Fruit fly (Drosophila melanogaster): Measurements from ENCODE around the gene Gp93.
"Not testable (repeated sequence)": the region's sequence is repeated elsewhere in the genome, so short reads cannot be mapped to it uniquely, and the experiment has no call there.

The Gp93 gene

DNA sequence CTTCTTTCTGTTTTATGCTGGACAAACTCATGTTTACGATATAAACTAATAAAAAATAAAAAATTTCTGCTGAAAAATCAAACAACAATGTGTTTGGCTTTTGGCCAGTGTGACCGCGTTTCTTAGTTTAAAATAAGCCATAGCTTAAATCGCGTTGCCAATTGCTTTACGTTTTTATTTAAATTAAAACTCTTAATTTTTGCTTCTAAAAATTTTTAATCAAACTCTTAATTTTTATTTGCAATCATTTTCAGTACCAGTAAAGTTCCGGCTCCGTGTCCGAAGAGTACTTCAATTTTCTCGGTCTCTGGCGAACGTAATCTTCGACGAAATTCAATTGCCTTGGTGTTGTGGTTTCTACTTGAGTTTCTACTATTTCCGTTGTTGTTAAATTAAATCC is 10.6 kb downstream of the Gp93 start, which contains the start of the genes CG42487 and CG4884:
CG42487 (minus strand) TSS at position 101 of the 400 bp plus-strand sequence.
CG4884 (minus strand) TSS at position 101 of the 400 bp plus-strand sequence.
- not testable (repeated sequence) for TF ChIP-seq Dll (optimal IDR thresholded peaks at IDR 0.05); CG8478 (optimal IDR thresholded peaks at IDR 0.05); usp (GFP tag; optimal IDR thresholded peaks at IDR 0.05)

DNA sequence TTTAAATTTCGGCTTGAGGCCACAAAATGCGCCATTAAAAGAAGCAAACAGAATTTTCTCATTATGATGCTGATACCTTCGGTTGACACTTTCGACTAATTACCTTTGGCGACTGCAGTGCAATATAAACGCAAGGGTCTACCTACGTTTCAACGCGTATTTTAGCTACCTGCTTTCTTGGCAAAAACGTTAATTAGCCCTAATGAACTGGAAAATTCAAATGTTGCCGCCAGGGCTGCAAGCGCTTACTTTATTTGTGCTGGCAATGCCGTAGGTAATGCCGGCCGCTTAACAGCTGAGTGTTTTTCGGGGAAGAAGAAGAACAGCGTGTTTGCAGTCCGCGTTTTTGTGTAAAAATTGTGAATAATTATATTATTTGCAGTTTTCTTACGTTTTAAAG is 12.0 kb downstream of the Gp93 start, which contains the start of gene CG31253:
CG31253 (minus strand) TSS at position 101 of the 400 bp plus-strand sequence.
- not testable (repeated sequence) for TF ChIP-seq pan (optimal IDR thresholded peaks at IDR 0.05); EcR (GFP tag; optimal IDR thresholded peaks at IDR 0.05); usp (GFP tag; optimal IDR thresholded peaks at IDR 0.05)

DNA sequence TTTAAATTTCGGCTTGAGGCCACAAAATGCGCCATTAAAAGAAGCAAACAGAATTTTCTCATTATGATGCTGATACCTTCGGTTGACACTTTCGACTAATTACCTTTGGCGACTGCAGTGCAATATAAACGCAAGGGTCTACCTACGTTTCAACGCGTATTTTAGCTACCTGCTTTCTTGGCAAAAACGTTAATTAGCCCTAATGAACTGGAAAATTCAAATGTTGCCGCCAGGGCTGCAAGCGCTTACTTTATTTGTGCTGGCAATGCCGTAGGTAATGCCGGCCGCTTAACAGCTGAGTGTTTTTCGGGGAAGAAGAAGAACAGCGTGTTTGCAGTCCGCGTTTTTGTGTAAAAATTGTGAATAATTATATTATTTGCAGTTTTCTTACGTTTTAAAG is 14.6 kb downstream of the Gp93 start, which contains the start of the genes CG31131 and CG4849:
CG31131 (minus strand) TSS at position 101 of the 400 bp plus-strand sequence.
CG4849 (plus strand) TSS at position 297 of the 400 bp plus-strand sequence.
- not testable (repeated sequence) for TF ChIP-seq usp (GFP tag; optimal IDR thresholded peaks at IDR 0.05); EcR (GFP tag; optimal IDR thresholded peaks at IDR 0.05); pan (optimal IDR thresholded peaks at IDR 0.05)

DNA sequence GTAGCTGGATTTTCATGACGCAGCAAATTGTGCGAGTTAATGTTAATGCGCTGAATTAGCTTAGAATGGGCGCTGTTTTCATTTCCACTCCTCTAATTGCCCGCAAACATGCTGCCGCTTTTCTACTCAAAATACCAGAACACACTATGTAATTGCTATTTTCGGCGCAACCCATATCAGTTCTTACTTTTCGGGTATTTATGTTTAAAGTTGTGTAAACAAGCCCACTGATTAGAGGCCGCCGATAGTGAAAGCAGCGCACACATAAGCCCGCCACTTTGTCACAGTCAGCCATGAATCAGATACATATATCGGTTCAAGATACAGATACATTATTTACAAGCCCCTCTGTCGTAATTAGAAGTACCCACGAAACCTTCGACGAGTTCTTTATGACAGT is 38.3 kb downstream of the Gp93 start:
- TF ChIP-seq CG8478 (optimal IDR thresholded peaks at IDR 0.05) (no peak), pan (optimal IDR thresholded peaks at IDR 0.05) (no peak), psq (optimal IDR thresholded peaks at IDR 0.05) (no peak), usp (GFP tag; optimal IDR thresholded peaks at IDR 0.05) (no peak), Dll (optimal IDR thresholded peaks at IDR 0.05) (no peak), EcR (GFP tag; optimal IDR thresholded peaks at IDR 0.05) (no peak)

DNA sequence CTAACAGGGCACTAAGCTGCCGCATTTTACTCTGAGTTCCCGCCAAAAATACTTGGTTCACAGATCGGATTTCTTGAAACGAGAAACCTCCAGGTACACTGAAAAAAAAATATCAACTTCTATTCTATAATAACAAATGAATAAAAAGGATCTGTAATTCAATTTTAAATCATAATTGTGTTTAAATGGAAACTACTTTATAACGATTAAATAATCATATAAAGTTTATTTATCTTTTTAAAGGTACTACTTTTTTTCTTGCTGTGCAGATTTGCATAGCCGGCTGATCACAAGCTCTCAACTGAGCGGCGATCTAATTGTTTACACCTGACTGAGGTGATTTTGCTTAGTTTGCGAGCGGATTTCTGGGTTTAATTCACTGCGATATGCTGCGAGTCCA is 38.8 kb downstream of the Gp93 start:
- TF ChIP-seq pan (optimal IDR thresholded peaks at IDR 0.05): no peak
- no peak for TF ChIP-seq CG8478 (optimal IDR thresholded peaks at IDR 0.05)
- TF ChIP-seq EcR (GFP tag; optimal IDR thresholded peaks at IDR 0.05): no peak
- no peak for TF ChIP-seq usp (GFP tag; optimal IDR thresholded peaks at IDR 0.05)
- no peak for TF ChIP-seq Dll (optimal IDR thresholded peaks at IDR 0.05)

DNA sequence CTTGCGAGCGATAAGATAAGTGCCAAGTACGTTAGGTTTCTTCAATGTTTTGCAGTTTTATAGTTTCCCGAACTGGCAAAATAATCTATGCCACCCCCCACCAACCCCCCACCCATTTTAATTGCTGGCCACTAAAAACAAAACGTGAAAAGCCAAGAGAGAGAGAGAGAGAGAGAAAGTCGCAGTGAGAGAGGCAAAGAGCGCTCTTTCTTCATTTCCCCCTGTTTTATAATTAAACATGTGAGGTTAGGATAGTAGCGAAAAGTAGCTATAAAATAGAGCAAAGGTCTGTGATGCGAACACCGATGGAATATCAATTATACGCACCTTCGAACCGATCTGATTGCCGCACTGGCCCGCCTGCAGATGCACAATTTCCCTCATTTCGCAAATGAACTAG is 39.3 kb downstream of the Gp93 start:
- TF ChIP-seq usp (GFP tag; optimal IDR thresholded peaks at IDR 0.05) (no peak), CG8478 (optimal IDR thresholded peaks at IDR 0.05) (no peak), Dll (optimal IDR thresholded peaks at IDR 0.05) (peak; percentile 8), pan (optimal IDR thresholded peaks at IDR 0.05) (no peak), psq (optimal IDR thresholded peaks at IDR 0.05) (no peak)

DNA sequence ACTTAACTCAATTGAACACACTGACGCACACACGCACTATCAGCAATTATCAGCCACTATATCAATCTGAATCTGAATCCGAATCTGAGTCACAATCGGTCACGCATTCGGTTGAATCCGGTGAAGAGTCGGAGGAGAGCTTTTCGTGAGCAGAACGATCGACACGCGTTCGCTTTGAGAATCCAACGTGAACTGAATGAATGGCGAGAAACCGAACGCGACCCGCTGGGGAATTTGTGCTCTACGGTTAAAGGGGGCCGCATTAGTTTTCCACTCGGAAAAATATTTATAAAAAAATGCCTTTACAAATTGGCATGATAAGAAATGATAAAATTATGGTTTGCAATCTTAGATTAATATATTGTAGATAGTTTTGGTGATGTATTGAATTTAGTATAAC is 39.7 kb downstream of the Gp93 start, which contains the start of gene betaTub97EF:
betaTub97EF (minus strand) TSS at position 196 of the 400 bp plus-strand sequence.
- TF ChIP-seq EcR (GFP tag; optimal IDR thresholded peaks at IDR 0.05): no peak
- no peak for TF ChIP-seq pan (optimal IDR thresholded peaks at IDR 0.05)
- no peak for TF ChIP-seq Dll (optimal IDR thresholded peaks at IDR 0.05)
- no peak for TF ChIP-seq CG8478 (optimal IDR thresholded peaks at IDR 0.05)
- no peak for TF ChIP-seq usp (GFP tag; optimal IDR thresholded peaks at IDR 0.05)
- no peak for TF ChIP-seq psq (optimal IDR thresholded peaks at IDR 0.05)

DNA sequence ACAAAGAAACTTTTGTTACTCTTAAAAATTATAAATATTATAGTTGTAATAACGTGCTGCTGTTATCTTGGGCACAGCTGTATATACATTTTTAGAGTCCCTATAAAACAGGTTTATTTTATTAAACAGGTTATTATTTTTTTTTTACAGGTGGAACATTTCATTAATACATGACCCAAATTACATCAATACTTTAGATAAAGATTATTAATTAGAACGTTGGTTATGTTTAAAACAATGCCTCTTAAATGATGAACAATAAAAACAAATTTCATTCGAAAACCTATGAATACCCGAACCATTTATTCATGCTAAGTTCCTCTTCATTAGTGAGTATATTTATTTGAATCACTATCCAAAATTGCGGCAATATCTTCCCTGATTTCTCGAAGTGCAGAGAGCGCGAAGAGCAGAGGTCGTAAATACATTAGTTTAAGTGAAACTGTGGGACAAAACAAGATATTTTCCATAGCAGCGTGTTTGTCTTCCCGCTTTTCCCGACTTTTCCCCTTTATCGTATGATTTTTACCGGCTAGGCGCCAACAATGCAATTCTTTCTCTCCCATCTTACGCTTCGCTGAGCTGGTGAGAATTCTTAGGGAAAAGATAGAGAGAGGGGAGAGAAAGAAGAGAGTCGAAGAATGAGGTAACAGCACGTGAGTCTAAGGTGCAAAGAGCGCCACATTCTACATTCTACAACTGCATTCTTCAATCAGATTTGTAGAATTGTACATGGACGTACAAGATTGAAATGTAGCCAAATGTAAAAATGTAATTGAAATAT is 40.3 kb downstream of the Gp93 start:
- TF ChIP-seq EcR (GFP tag; optimal IDR thresholded peaks at IDR 0.05) (no peak), Dll (optimal IDR thresholded peaks at IDR 0.05) (no peak)

DNA sequence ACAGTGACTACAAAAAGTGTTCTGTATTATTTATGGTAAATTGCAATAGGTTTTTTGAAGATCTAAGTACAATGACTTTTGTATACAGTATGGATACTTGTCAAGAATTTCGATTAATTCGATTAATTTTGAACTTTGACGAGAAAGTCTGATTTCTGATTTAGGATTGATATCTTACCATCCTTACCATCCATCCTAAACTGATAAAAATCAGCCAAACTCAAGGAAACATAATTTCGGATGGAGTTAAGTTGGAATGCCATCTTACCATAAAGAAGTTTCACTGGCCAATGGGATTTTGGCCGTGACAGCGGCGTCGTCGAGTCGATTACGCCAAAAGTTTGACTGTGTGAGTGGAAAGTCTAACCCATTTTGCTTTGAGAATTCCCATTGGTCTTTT is 42.1 kb downstream of the Gp93 start, which contains the start of gene CG4815:
CG4815 (minus strand) TSS at position 101 of the 400 bp plus-strand sequence.
- TF ChIP-seq psq (optimal IDR thresholded peaks at IDR 0.05) (no peak), pan (optimal IDR thresholded peaks at IDR 0.05) (no peak), EcR (GFP tag; optimal IDR thresholded peaks at IDR 0.05) (no peak), Dll (optimal IDR thresholded peaks at IDR 0.05) (no peak), CG8478 (optimal IDR thresholded peaks at IDR 0.05) (no peak), usp (GFP tag; optimal IDR thresholded peaks at IDR 0.05) (no peak)
